4 fruit fly cellular contexts compared by ENCODE assay signal in genomic region chrX:3838648-3839047, dm6.
TF ChIP-seq lines count a peak whose summit lies in the region.

No protein-coding gene starts in this region.

- peak; percentile 15 for TF ChIP-seq CTCF in whole organism, embryonic (GFP tag; optimal IDR thresholded peaks at IDR 0.05; lab: Kevin White, UChicago)

TF ChIP-seq in whole organism, embryonic, 481 proteins besides CTCF, POLR2A, EP300 and RAD21 (continues in another document):
- TF ChIP-seq cad (GFP tag; optimal IDR thresholded peaks at IDR 0.05; lab: Kevin White, UChicago) (no peak), CG4854 (GFP tag; optimal IDR thresholded peaks at IDR 0.05; lab: Kevin White, UChicago) (peak; percentile 58), dan (GFP tag; IDR thresholded peaks at IDR 0.05; lab: Robert Waterston, UW) (no peak), ham (GFP tag; IDR thresholded peaks at IDR 0.05; lab: Robert Waterston, UW) (no peak), CG3995 (GFP tag; optimal IDR thresholded peaks at IDR 0.05; lab: Kevin White, UChicago) (peak; percentile 31), CG10267 (tag; optimal IDR thresholded peaks at IDR 0.05; lab: Kevin White, UChicago) (peak; percentile 75), zfh1 (GFP tag; IDR thresholded peaks at IDR 0.05; lab: Robert Waterston, UW) (peak; percentile 79), sens (GFP tag; lab: Kevin White, UChicago) (peak; percentile 96), CG4424 (GFP tag; optimal IDR thresholded peaks at IDR 0.05; lab: Kevin White, UChicago) (peak; percentile 80), btn (GFP tag; optimal IDR thresholded peaks at IDR 0.05; lab: Kevin White, UChicago) (peak; percentile 64), ac (GFP tag; optimal IDR thresholded peaks at IDR 0.05; lab: Kevin White, UChicago) (peak; percentile 64), CG9932 (GFP tag; IDR thresholded peaks at IDR 0.05; lab: Robert Waterston, UW) (peak; percentile 88), Hr78 (GFP tag; optimal IDR thresholded peaks at IDR 0.05; lab: Kevin White, UChicago) (peak in 1 of 2 experiments; percentile 42), CG7786 (GFP tag; optimal IDR thresholded peaks at IDR 0.05; lab: Kevin White, UChicago) (peak; percentile 74), CG2120 (GFP tag; optimal IDR thresholded peaks at IDR 0.05; lab: Kevin White, UChicago) (peak; percentile 82), da (GFP tag; optimal IDR thresholded peaks at IDR 0.05; lab: Kevin White, UChicago) (peak; percentile 56), Bteb2 (GFP tag; optimal IDR thresholded peaks at IDR 0.05; lab: Kevin White, UChicago) (peak; percentile 74), pros (GFP tag; optimal IDR thresholded peaks at IDR 0.05; lab: Kevin White, UChicago) (peak; percentile 2), tll (GFP tag; optimal IDR thresholded peaks at IDR 0.05; lab: Kevin White, UChicago) (no peak), jigr1 (GFP tag; IDR thresholded peaks at IDR 0.05; lab: Robert Waterston, UW) (peak; percentile 61; the same call in 1 of the 3 replicates), CG10654 (GFP tag; optimal IDR thresholded peaks at IDR 0.05; lab: Kevin White, UChicago) (peak; percentile 63), Doc3 (GFP tag; IDR thresholded peaks at IDR 0.05; lab: Robert Waterston, UW; ENCODE audit: partially characterized antibody) (no peak), ewg (GFP tag; optimal IDR thresholded peaks at IDR 0.05; lab: Kevin White, UChicago) (peak; percentile 60)

TF ChIP-seq in whole organism, prepupa, 60 proteins besides CTCF, POLR2A, EP300 and RAD21 (continues in another document):
- peak; percentile 38 for TF ChIP-seq CG7368 (GFP tag; optimal IDR thresholded peaks at IDR 0.05; lab: Kevin White, UChicago)
- TF ChIP-seq CG16779 (tag; optimal IDR thresholded peaks at IDR 0.05; lab: Kevin White, UChicago): no peak
- TF ChIP-seq CG8632 (GFP tag; optimal IDR thresholded peaks at IDR 0.05; lab: Kevin White, UChicago): peak; percentile 36
- TF ChIP-seq CG8119 (GFP tag; IDR thresholded peaks at IDR 0.05; lab: Robert Waterston, UW): peak; percentile 76
- peak; percentile 87 for TF ChIP-seq eg (GFP tag; IDR thresholded peaks at IDR 0.05; lab: Robert Waterston, UW)
- TF ChIP-seq fkh (GFP tag; optimal IDR thresholded peaks at IDR 0.05; lab: Kevin White, UChicago): peak; percentile 51
- peak; percentile 65 for TF ChIP-seq achi (GFP tag; optimal IDR thresholded peaks at IDR 0.05; lab: Kevin White, UChicago)
- TF ChIP-seq CG1621 (tag; optimal IDR thresholded peaks at IDR 0.05; lab: Kevin White, UChicago): peak; percentile 18
- TF ChIP-seq CG6276 (GFP tag; optimal IDR thresholded peaks at IDR 0.05; lab: Kevin White, UChicago): peak; percentile 81
- TF ChIP-seq Eip78C (GFP tag; lab: Kevin White, UChicago): peak; percentile 85
- no peak for TF ChIP-seq spab (GFP tag; optimal IDR thresholded peaks at IDR 0.05; lab: Kevin White, UChicago)
- TF ChIP-seq CG6163 (GFP tag; IDR thresholded peaks at IDR 0.05; lab: Robert Waterston, UW): peak; percentile 77
- peak; percentile 24 for TF ChIP-seq CG10669 (GFP tag; optimal IDR thresholded peaks at IDR 0.05; lab: Kevin White, UChicago)
- peak; percentile 7 to 51 for TF ChIP-seq salr (GFP tag; optimal IDR thresholded peaks at IDR 0.05; lab: Kevin White, UChicago)
- peak; percentile 60 for TF ChIP-seq CG3919 (GFP tag; optimal IDR thresholded peaks at IDR 0.05; lab: Kevin White, UChicago)
- peak; percentile 64 for TF ChIP-seq OdsH (GFP tag; optimal IDR thresholded peaks at IDR 0.05; lab: Kevin White, UChicago)
- no peak for TF ChIP-seq CG11902 (GFP tag; optimal IDR thresholded peaks at IDR 0.05; lab: Kevin White, UChicago)
- peak; percentile 69 for TF ChIP-seq svp (GFP tag; lab: Kevin White, UChicago)
- no peak for TF ChIP-seq Sox15 (GFP tag; optimal IDR thresholded peaks at IDR 0.05; lab: Kevin White, UChicago)
- TF ChIP-seq CG15336 (GFP tag; IDR thresholded peaks at IDR 0.05; lab: Robert Waterston, UW): peak; percentile 84
- TF ChIP-seq esn (GFP tag; optimal IDR thresholded peaks at IDR 0.05; lab: Kevin White, UChicago): peak; percentile 35
- peak; percentile 38 for TF ChIP-seq Ets96B (tag; optimal IDR thresholded peaks at IDR 0.05; lab: Kevin White, UChicago)
- TF ChIP-seq Eip93F (GFP tag; optimal IDR thresholded peaks at IDR 0.05; lab: Kevin White, UChicago): no peak
- TF ChIP-seq CG34406 (GFP tag; optimal IDR thresholded peaks at IDR 0.05; lab: Kevin White, UChicago): peak; percentile 30

TF ChIP-seq in whole organism, pupa, 21 proteins besides CTCF, POLR2A, EP300 and RAD21:
- TF ChIP-seq Snoo (tag; optimal IDR thresholded peaks at IDR 0.05; lab: Kevin White, UChicago) (no peak), EcR (GFP tag; optimal IDR thresholded peaks at IDR 0.05; lab: Kevin White, UChicago) (no peak), CG9948 (tag; optimal IDR thresholded peaks at IDR 0.05; lab: Kevin White, UChicago) (peak; percentile 44), CG34367 (tag; optimal IDR thresholded peaks at IDR 0.05; lab: Kevin White, UChicago) (peak; percentile 17), CG17806 (tag; optimal IDR thresholded peaks at IDR 0.05; lab: Kevin White, UChicago) (peak; percentile 46), CG12605 (GFP tag; IDR thresholded peaks at IDR 0.05; lab: Robert Waterston, UW) (peak; percentile 62), CG14655 (GFP tag; optimal IDR thresholded peaks at IDR 0.05; lab: Kevin White, UChicago) (peak; percentile 70), CG10348 (GFP tag; IDR thresholded peaks at IDR 0.05; lab: Robert Waterston, UW) (no peak), Pif1A (GFP tag; optimal IDR thresholded peaks at IDR 0.05; lab: Kevin White, UChicago) (peak; percentile 45), CG8159 (tag; optimal IDR thresholded peaks at IDR 0.05; lab: Kevin White, UChicago) (peak; percentile 41), Ets98B (GFP tag; IDR thresholded peaks at IDR 0.05; lab: Robert Waterston, UW) (peak; percentile 79), D1 (tag; optimal IDR thresholded peaks at IDR 0.05; lab: Kevin White, UChicago) (no peak), fd96Ca (GFP tag; IDR thresholded peaks at IDR 0.05; lab: Robert Waterston, UW) (peak; percentile 83), CG32121 (GFP tag; IDR thresholded peaks at IDR 0.05; lab: Robert Waterston, UW) (peak; percentile 76), CG8301 (tag; optimal IDR thresholded peaks at IDR 0.05; lab: Kevin White, UChicago) (peak; percentile 69), CG13204 (GFP tag; optimal IDR thresholded peaks at IDR 0.05; lab: Kevin White, UChicago) (no peak), Pif1B (GFP tag; optimal IDR thresholded peaks at IDR 0.05; lab: Kevin White, UChicago) (peak; percentile 40), CG4496 (GFP tag; IDR thresholded peaks at IDR 0.05; lab: Robert Waterston, UW) (peak; percentile 85), CG15710 (tag; optimal IDR thresholded peaks at IDR 0.05; lab: Kevin White, UChicago) (peak; percentile 55), gl (tag; optimal IDR thresholded peaks at IDR 0.05; lab: Kevin White, UChicago) (no peak), rn (GFP tag; IDR thresholded peaks at IDR 0.05; lab: Robert Waterston, UW) (no peak)

TF ChIP-seq in whole organism, wandering third instar larva, 38 proteins besides CTCF, POLR2A, EP300 and RAD21:
- TF ChIP-seq Hnf4 (GFP tag; optimal IDR thresholded peaks at IDR 0.05; lab: Kevin White, UChicago) (peak; percentile 26), sv (GFP tag; optimal IDR thresholded peaks at IDR 0.05; lab: Kevin White, UChicago) (peak; percentile 79), HLH106 (tag; optimal IDR thresholded peaks at IDR 0.05; lab: Kevin White, UChicago) (peak; percentile 13), dmrt93B (GFP tag; optimal IDR thresholded peaks at IDR 0.05; lab: Kevin White, UChicago) (peak; percentile 4), h (GFP tag; optimal IDR thresholded peaks at IDR 0.05; lab: Kevin White, UChicago) (peak; percentile 32), tai (GFP tag; optimal IDR thresholded peaks at IDR 0.05; lab: Kevin White, UChicago) (no peak), rgr (GFP tag; optimal IDR thresholded peaks at IDR 0.05; lab: Kevin White, UChicago) (peak; percentile 14), CrebA (GFP tag; optimal IDR thresholded peaks at IDR 0.05; lab: Kevin White, UChicago; ENCODE audit: borderline replicate concordance) (no peak), Sp1 (GFP tag; optimal IDR thresholded peaks at IDR 0.05; lab: Kevin White, UChicago) (peak; percentile 27), br (GFP tag; optimal IDR thresholded peaks at IDR 0.05; lab: Kevin White, UChicago) (peak; percentile 7)

Comparison
In these comparisons a context has a peak if more than half of its experiments do, and no peak if none do; other contexts are left out.
1. Of the 7 proteins assayed by ChIP-seq in both whole organism, embryonic and whole organism, prepupa: peak only in whole organism, embryonic: Blimp-1, CG16779 and CG6854; only in whole organism, prepupa: Hr39 and Lpt; in both: Gug and Sox102F; in neither: 0.